Worm (Caenorhabditis elegans) whole organism, late embryonic: Measurements from ENCODE around the gene Y75B8A.7.
A peak's percentile ranks its signal among the peaks of the same experiment; 100 is the strongest.

Experiments used
- C08G9.2 ChIP-seq: sonication (generic microtip); optimal IDR thresholded peaks from 2 replicates; lab custom pipeline; 2016; ENCODE audit warnings: mild to moderate bottlenecking, missing genetic modification characterization, moderate library complexity, missing compliant biosample characterization
- F13H6.1 ChIP-seq: sonication (generic microtip); optimal IDR thresholded peaks from 2 replicates; lab custom pipeline; 2016; ENCODE audit warnings: missing genetic modification characterization, missing compliant biosample characterization
- T23F11.4 ChIP-seq: fragments of 200-800 bp; sonication (Bioruptor generic); optimal IDR thresholded peaks from 2 replicates; lab custom pipeline; 2018; ENCODE audit warnings: mild to moderate bottlenecking, missing genetic modification characterization, missing compliant biosample characterization
- ama-1 ChIP-seq: fragments of 150-350 bp; optimal IDR thresholded peaks from 2 replicates; lab custom pipeline; 2014
- ceh-14 ChIP-seq: sonication (generic microtip); optimal IDR thresholded peaks from 2 replicates; lab custom pipeline; 2016; ENCODE audit warnings: missing genotype, missing genetic modification characterization, missing compliant biosample characterization
- ceh-18 ChIP-seq: sonication (generic microtip); optimal IDR thresholded peaks from 2 replicates; lab custom pipeline; 2016; ENCODE audit warnings: missing genetic modification characterization, missing compliant biosample characterization
- ceh-19 ChIP-seq: fragments of 200-800 bp; sonication (Bioruptor generic); optimal IDR thresholded peaks from 2 replicates; lab custom pipeline; 2018; ENCODE audit warnings: mild to moderate bottlenecking, missing genetic modification characterization, missing compliant biosample characterization
- ceh-2 ChIP-seq: sonication (generic microtip); optimal IDR thresholded peaks from 2 replicates; lab custom pipeline; 2016; ENCODE audit warnings: missing genotype, missing genetic modification characterization, missing compliant biosample characterization
- ceh-24 ChIP-seq: sonication (generic microtip); optimal IDR thresholded peaks from 2 replicates; lab custom pipeline; 2016; ENCODE audit warnings: mild to moderate bottlenecking, missing genetic modification characterization, missing compliant biosample characterization
- ceh-34 ChIP-seq: sonication (generic microtip); optimal IDR thresholded peaks from 2 replicates; lab custom pipeline; 2016; ENCODE audit warnings: mild to moderate bottlenecking, missing genetic modification characterization, missing compliant biosample characterization
- ceh-6 ChIP-seq: fragments of 200-800 bp; sonication (Bioruptor generic); optimal IDR thresholded peaks from 2 replicates; lab custom pipeline; 2018; ENCODE audit warnings: mild to moderate bottlenecking, missing genetic modification characterization, missing compliant biosample characterization
- ceh-9 ChIP-seq: sonication (generic microtip); optimal IDR thresholded peaks from 2 replicates; lab custom pipeline; 2016; ENCODE audit warnings: mild to moderate bottlenecking, missing genetic modification characterization, inconsistent platforms, missing compliant biosample characterization
- che-1 ChIP-seq: sonication (generic microtip); optimal IDR thresholded peaks from 2 replicates; lab custom pipeline; 2016; ENCODE audit warnings: mild to moderate bottlenecking, missing genetic modification characterization, missing compliant biosample characterization
- dve-1 ChIP-seq: sonication (generic microtip); optimal IDR thresholded peaks from 2 replicates; lab custom pipeline; 2017; ENCODE audit warnings: antibody characterized with exemption, mild to moderate bottlenecking, missing genetic modification characterization, missing compliant biosample characterization
- elt-2 ChIP-seq: sonication (generic microtip); optimal IDR thresholded peaks from 2 replicates; lab custom pipeline; 2016; ENCODE audit warnings: missing genetic modification reagents, missing genetic modification characterization, missing compliant biosample characterization
- elt-4 ChIP-seq: sonication (generic microtip); optimal IDR thresholded peaks from 2 replicates; lab custom pipeline; 2016; ENCODE audit warnings: missing genetic modification characterization, missing compliant biosample characterization
- eyg-1 ChIP-seq: sonication (generic microtip); optimal IDR thresholded peaks from 2 replicates; lab custom pipeline; 2016; ENCODE audit warnings: missing genotype, missing genetic modification characterization, missing compliant biosample characterization
- fax-1 ChIP-seq: sonication (generic microtip); optimal IDR thresholded peaks from 2 replicates; lab custom pipeline; 2016; ENCODE audit warnings: missing genotype, missing genetic modification characterization, missing compliant biosample characterization
- fkh-10 ChIP-seq: fragments of 150-350 bp; optimal IDR thresholded peaks from 2 replicates; lab custom pipeline; 2014; ENCODE audit warnings: missing biosample characterization, missing genetic modification reagents, missing genetic modification characterization
- hlh-13 ChIP-seq: fragments of 200-800 bp; sonication (Bioruptor generic); optimal IDR thresholded peaks from 2 replicates; lab custom pipeline; 2018; ENCODE audit warnings: mild to moderate bottlenecking, missing genetic modification characterization, missing compliant biosample characterization
- hlh-15 ChIP-seq: sonication (generic microtip); optimal IDR thresholded peaks from 2 replicates; lab custom pipeline; 2016; ENCODE audit warnings: missing genetic modification characterization, missing compliant biosample characterization
- hlh-30 ChIP-seq: sonication (generic microtip); optimal IDR thresholded peaks from 2 replicates; lab custom pipeline; 2017; ENCODE audit warnings: antibody characterized with exemption, missing genetic modification characterization, missing compliant biosample characterization; ENCODE audit not compliant: insufficient read depth
- hlh-6 ChIP-seq: sonication (generic microtip); optimal IDR thresholded peaks from 2 replicates; lab custom pipeline; 2016; ENCODE audit warnings: missing genotype, missing genetic modification characterization, missing compliant biosample characterization
- hlh-8 ChIP-seq: sonication (generic microtip); optimal IDR thresholded peaks from 2 replicates; lab custom pipeline; 2016; ENCODE audit warnings: missing genotype, missing genetic modification characterization, missing compliant biosample characterization
- lim-6 ChIP-seq: sonication (generic microtip); optimal IDR thresholded peaks from 2 replicates; lab custom pipeline; 2016; ENCODE audit warnings: missing genetic modification characterization, missing compliant biosample characterization
- mec-3 ChIP-seq: sonication (generic microtip); optimal IDR thresholded peaks from 2 replicates; lab custom pipeline; 2016; ENCODE audit warnings: borderline replicate concordance, missing genetic modification characterization, missing compliant biosample characterization
- nfya-1 ChIP-seq: sonication (generic microtip); optimal IDR thresholded peaks from 2 replicates; lab custom pipeline; 2017; ENCODE audit warnings: missing genetic modification characterization, mild to moderate bottlenecking, missing compliant biosample characterization, antibody characterized with exemption, moderate library complexity
- nhr-11 ChIP-seq: fragments of 150-350 bp; optimal IDR thresholded peaks from 2 replicates; lab custom pipeline; 2014; ENCODE audit warnings: missing biosample characterization, missing genetic modification characterization
- npax-4 ChIP-seq: sonication (generic microtip); optimal IDR thresholded peaks from 2 replicates; lab custom pipeline; 2016; ENCODE audit warnings: missing genetic modification characterization, missing compliant biosample characterization
- pag-3 ChIP-seq: sonication (generic microtip); optimal IDR thresholded peaks from 2 replicates; lab custom pipeline; 2016; ENCODE audit warnings: missing compliant biosample characterization, missing genetic modification characterization, borderline replicate concordance
- pat-9 ChIP-seq: fragments of 200-800 bp; sonication (Bioruptor generic); optimal IDR thresholded peaks from 2 replicates; lab custom pipeline; 2018; ENCODE audit warnings: mild to moderate bottlenecking, missing genetic modification characterization, moderate library complexity, missing compliant biosample characterization
- pha-2 ChIP-seq: sonication (generic microtip); optimal IDR thresholded peaks from 2 replicates; lab custom pipeline; 2017; ENCODE audit warnings: mild to moderate bottlenecking, missing genetic modification characterization, missing compliant biosample characterization
- pha-4 ChIP-seq: fragments of 150-350 bp; optimal IDR thresholded peaks from 2 replicates; lab custom pipeline; 2018; ENCODE audit warnings: missing biosample characterization, missing genetic modification reagents, missing genetic modification characterization
- pqm-1 ChIP-seq: sonication (generic microtip); optimal IDR thresholded peaks from 2 replicates; lab custom pipeline; 2016; ENCODE audit warnings: missing genetic modification characterization, missing compliant biosample characterization
- rnt-1 ChIP-seq: sonication (generic microtip); optimal IDR thresholded peaks from 2 replicates; lab custom pipeline; 2016; ENCODE audit warnings: missing genetic modification characterization, missing compliant biosample characterization
- sdc-2 ChIP-seq: sonication (generic microtip); optimal IDR thresholded peaks from 2 replicates; lab custom pipeline; 2016; ENCODE audit warnings: missing genotype, missing genetic modification characterization, missing compliant biosample characterization
- tbx-2 ChIP-seq: sonication (generic microtip); optimal IDR thresholded peaks from 2 replicates; lab custom pipeline; 2016; ENCODE audit warnings: missing genetic modification characterization, missing compliant biosample characterization
- unc-55 ChIP-seq: sonication (generic microtip); optimal IDR thresholded peaks from 2 replicates; lab custom pipeline; 2017; ENCODE audit warnings: missing biosample characterization, missing genetic modification reagents, missing genetic modification characterization
- zip-5 ChIP-seq: sonication (generic microtip); optimal IDR thresholded peaks from 2 replicates; lab custom pipeline; 2016; ENCODE audit warnings: missing genetic modification characterization, missing compliant biosample characterization

Gene Y75B8A.7

DNA sequence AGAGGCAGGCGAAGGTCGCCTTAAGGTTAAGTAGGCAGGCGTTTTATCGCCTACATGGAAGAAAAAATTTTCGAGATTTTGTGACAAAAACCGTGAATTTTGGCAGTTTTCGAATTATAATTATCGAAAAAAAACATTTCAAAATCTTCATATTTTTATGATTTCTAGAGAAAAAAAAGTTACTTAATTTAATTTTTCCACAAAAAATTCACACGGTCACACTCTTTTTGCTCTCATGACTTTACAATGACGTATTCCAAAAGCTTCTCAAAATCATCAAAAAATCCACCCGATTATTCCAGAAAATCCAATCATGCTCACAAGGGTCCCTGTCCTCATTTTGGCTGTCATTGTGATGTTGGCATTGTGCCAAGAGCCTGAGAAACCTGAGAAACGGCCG lies 33.4 kb downstream of the Y75B8A.7 start, which contains the start of gene lury-1:
Gene lury-1 (plus strand): TSS at position 301 of the 400 bp plus-strand sequence.
- TF ChIP-seq ceh-2 (tag; lab: Kevin White, UChicago) (no peak), ceh-19 (GFP tag; lab: Kevin White, UChicago) (no peak), hlh-13 (GFP tag; lab: Kevin White, UChicago) (no peak), ama-1 (lab: Kevin White, UChicago) (no peak), ceh-6 (no peak), rnt-1 (no peak), hlh-30 (no peak), elt-4 (tag; lab: Kevin White, UChicago) (no peak), sdc-2 (tag; lab: Kevin White, UChicago) (no peak)

DNA sequence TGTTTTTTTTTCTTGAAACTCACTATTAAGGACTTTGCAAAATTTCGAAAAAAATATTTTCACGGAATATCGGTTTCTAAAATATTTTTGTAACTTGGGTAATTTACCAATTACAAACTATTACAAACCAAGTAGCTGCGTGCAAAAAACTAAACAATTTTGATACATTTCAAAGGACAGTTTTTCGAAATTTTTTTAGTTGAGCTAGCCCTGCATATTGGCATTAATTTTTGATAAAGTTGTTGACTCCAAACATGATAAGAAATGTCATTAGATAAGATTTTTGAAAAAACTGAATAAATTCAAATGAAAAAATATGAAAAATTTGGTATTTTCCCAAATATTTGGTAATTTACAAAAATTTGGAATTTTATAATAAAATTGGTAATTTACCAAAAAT lies 35.5 kb downstream of the Y75B8A.7 start:
- TF ChIP-seq fax-1 (tag; lab: Kevin White, UChicago) (no peak), F13H6.1 (tag; lab: Kevin White, UChicago) (no peak), mec-3 (no peak), sdc-2 (tag; lab: Kevin White, UChicago) (no peak), pqm-1 (tag; lab: Kevin White, UChicago) (no peak), hlh-6 (tag; lab: Kevin White, UChicago) (no peak), fkh-10 (GFP tag; lab: Kevin White, UChicago) (no peak), C08G9.2 (tag; lab: Kevin White, UChicago) (no peak), nfya-1 (tag; lab: Kevin White, UChicago) (no peak), tbx-2 (tag; lab: Kevin White, UChicago) (no peak), pag-3 (no peak), ceh-9 (tag; lab: Kevin White, UChicago) (no peak), lim-6 (tag; lab: Kevin White, UChicago) (no peak), zip-5 (tag; lab: Kevin White, UChicago) (no peak), ceh-18 (tag; lab: Kevin White, UChicago) (no peak), unc-55 (GFP tag; lab: Kevin White, UChicago) (no peak), ceh-24 (tag; lab: Kevin White, UChicago) (no peak), elt-2 (tag; lab: Kevin White, UChicago) (no peak), ceh-14 (tag; lab: Kevin White, UChicago) (no peak)

DNA sequence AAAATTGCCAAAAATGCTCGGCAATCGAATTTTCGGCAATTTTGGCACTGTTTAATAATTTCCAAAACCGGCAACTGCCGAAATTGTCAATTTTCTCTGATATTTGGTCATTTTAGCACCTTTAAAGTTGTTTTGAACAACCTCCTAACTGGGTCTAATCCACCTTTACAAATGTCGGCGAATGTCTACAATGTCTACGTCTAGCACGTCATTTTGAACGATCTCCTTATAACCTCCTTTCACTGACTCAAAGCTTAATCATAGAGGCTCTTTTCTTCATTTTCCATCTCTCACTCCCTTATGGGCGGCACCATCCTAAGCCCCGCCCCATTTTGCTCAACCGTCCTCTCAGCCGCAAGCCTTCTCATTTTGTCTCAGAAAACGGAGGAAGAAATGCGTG lies 41.5 kb downstream of the Y75B8A.7 start, which contains the start of gene Y75B8A.44:
Gene Y75B8A.44 (plus strand): TSS at position 301 of the 400 bp plus-strand sequence.
- TF ChIP-seq hlh-15 (tag; lab: Kevin White, UChicago) (no peak), ceh-24 (tag; lab: Kevin White, UChicago) (no peak)

DNA sequence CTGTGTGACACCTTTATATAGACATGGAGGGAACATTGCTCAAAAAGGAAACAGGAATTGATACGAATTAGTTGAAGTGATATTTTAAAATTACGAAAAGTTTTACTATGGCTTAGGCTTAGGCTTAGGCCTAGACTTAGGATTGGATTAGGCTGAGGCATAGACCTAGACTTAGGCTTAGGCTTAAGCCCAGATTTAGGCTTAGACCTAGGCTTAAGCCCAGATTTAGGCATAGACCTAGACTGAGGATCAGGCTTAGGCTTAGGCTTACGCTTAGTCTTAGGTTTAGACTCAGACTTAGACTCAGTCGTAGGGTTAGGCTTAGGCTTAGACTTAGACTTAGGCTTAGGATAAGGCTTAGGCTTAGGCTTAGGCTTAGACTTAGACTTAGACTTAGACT lies 43.3 kb downstream of the Y75B8A.7 start:
- TF ChIP-seq zip-5 (tag; lab: Kevin White, UChicago), result no peak
- peak; percentile 88 for TF ChIP-seq dve-1 (tag; lab: Kevin White, UChicago)
- no peak for TF ChIP-seq ceh-14 (tag; lab: Kevin White, UChicago)
- TF ChIP-seq sdc-2 (tag; lab: Kevin White, UChicago), result no peak
- no peak for TF ChIP-seq hlh-13 (GFP tag; lab: Kevin White, UChicago)
- TF ChIP-seq pat-9 (tag; lab: Kevin White, UChicago), result no peak

DNA sequence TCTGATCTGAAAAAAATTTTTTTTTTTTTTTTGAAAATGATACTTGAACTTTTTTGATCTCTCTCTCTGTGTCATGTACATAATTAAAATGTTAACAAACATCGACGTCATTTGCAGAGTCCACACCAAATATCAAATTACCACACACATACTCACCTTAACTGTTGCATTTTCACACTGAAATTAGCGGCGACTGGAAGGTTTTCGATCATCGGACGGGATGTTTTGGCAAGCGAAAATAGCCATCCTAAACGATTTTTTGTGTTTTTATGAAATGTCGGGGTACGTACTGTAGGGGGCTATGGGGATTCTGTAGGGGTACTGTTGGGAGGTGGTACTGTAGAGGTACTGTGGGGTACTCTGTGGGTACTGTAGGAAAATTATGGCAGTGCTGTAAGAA lies 45.4 kb downstream of the Y75B8A.7 start:
- TF ChIP-seq hlh-15 (tag; lab: Kevin White, UChicago) (no peak), T23F11.4 (GFP tag; lab: Kevin White, UChicago) (no peak), che-1 (no peak), ceh-24 (tag; lab: Kevin White, UChicago) (no peak)

DNA sequence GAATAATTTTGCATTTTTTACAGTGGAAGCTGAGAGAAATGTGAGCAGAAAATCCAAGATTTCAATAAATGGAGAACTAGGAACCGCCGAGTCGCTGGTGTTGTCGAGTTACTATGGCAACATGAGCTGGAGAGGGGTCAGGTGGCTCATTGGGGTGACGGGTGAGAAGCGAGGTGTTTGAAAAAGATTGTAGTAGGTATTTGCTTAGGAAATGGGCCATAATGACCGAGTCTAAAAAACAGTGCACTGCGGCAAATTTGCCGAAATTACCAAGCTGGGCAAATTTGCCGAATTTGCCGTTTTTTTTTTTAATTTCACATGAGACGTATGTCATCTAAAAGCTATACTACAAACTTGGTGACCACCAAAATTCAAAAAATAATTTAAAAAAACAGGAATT lies 49.7 kb downstream of the Y75B8A.7 start, which contains the start of gene osm-12:
Gene osm-12 (minus strand): TSS at position 101 of the 400 bp plus-strand sequence.
- no peak for TF ChIP-seq npax-4 (tag; lab: Kevin White, UChicago)
- TF ChIP-seq pha-4, result no peak
- TF ChIP-seq hlh-6 (tag; lab: Kevin White, UChicago), result no peak
- TF ChIP-seq T23F11.4 (GFP tag; lab: Kevin White, UChicago), result no peak
- TF ChIP-seq eyg-1 (tag; lab: Kevin White, UChicago), result no peak
- TF ChIP-seq ceh-34 (tag; lab: Kevin White, UChicago), result no peak
- TF ChIP-seq ceh-2 (tag; lab: Kevin White, UChicago), result no peak
- no peak for TF ChIP-seq nfya-1 (tag; lab: Kevin White, UChicago)
- TF ChIP-seq pha-2, result no peak
- TF ChIP-seq pqm-1 (tag; lab: Kevin White, UChicago), result no peak
- TF ChIP-seq hlh-8 (tag; lab: Kevin White, UChicago), result no peak
- TF ChIP-seq nhr-11 (tag; lab: Kevin White, UChicago), result no peak
- no peak for TF ChIP-seq fax-1 (tag; lab: Kevin White, UChicago)
